Fruit fly (Drosophila melanogaster): ENCODE measurements around the gene mRpL9.

Gene mRpL9

dm6 chr3R:15316326-15316725 lies 14.2 kb upstream of the mRpL9 start, which contains the start of gene CG14866 (continued):
- TF ChIP-seq Blimp-1 (GFP tag; optimal IDR thresholded peaks at IDR 0.05) (peak; percentile 85), nom (GFP tag; optimal IDR thresholded peaks at IDR 0.05) (no peak), CG16815 (GFP tag; optimal IDR thresholded peaks at IDR 0.05) (no peak), CG10543 (GFP tag; optimal IDR thresholded peaks at IDR 0.05) (peak; percentile 14), Trl (optimal IDR thresholded peaks at IDR 0.05) (no peak), Trl (GFP tag; optimal IDR thresholded peaks at IDR 0.05) (no peak), Ssrp (tag; optimal IDR thresholded peaks at IDR 0.05) (no peak), CG33213 (GFP tag; optimal IDR thresholded peaks at IDR 0.05) (no peak), abd-A (tag; optimal IDR thresholded peaks at IDR 0.05) (no peak), CG18619 (GFP tag; optimal IDR thresholded peaks at IDR 0.05) (no peak), grau (tag; optimal IDR thresholded peaks at IDR 0.05) (no peak), jing (GFP tag; optimal IDR thresholded peaks at IDR 0.05) (no peak), stc (GFP tag; IDR thresholded peaks at IDR 0.05) (0 out of 2 replicates have a peak, but pooled peaks have one; percentile 6), HLH3B (GFP tag; IDR thresholded peaks at IDR 0.05) (peak; percentile 8; the same call in 1 of the 2 replicates), CG3726 (GFP tag; IDR thresholded peaks at IDR 0.05) (no peak), CG8359 (GFP tag; optimal IDR thresholded peaks at IDR 0.05; ENCODE audit: borderline replicate concordance) (peak; percentile 95), tin (GFP tag; optimal IDR thresholded peaks at IDR 0.05) (no peak), lab (GFP tag; optimal IDR thresholded peaks at IDR 0.05) (no peak), CG8924 (tag; optimal IDR thresholded peaks at IDR 0.05) (no peak), eyg (GFP tag; optimal IDR thresholded peaks at IDR 0.05) (no peak), Xrp1 (GFP tag; IDR thresholded peaks at IDR 0.05) (no peak), Dad (GFP tag; optimal IDR thresholded peaks at IDR 0.05) (no peak), fd3F (GFP tag; optimal IDR thresholded peaks at IDR 0.05) (no peak), Atf-2 (GFP tag; optimal IDR thresholded peaks at IDR 0.05) (no peak), ci (GFP tag; IDR thresholded peaks at IDR 0.05) (0 out of 3 replicates have a peak, but pooled peaks have one; percentile 15), vvl (GFP tag; IDR thresholded peaks at IDR 0.05) (0 out of 2 replicates have a peak, but pooled peaks have one; percentile 13), CG17186 (GFP tag; optimal IDR thresholded peaks at IDR 0.05) (no peak), inv (GFP tag; IDR thresholded peaks at IDR 0.05; ENCODE audit: partially characterized antibody) (no peak), cad (GFP tag; optimal IDR thresholded peaks at IDR 0.05) (no peak)

dm6 chr3R:15319912-15320746 lies 10.4 kb upstream of the mRpL9 start, which contains the start of the genes CG6276 and CG44040:
TSS of gene CG6276 (minus strand) at chr3R:15320069.
TSS of gene CG44040 (plus strand) at chr3R:15320378.
- TF ChIP-seq CG9609 (GFP tag; optimal IDR thresholded peaks at IDR 0.05) (peak; percentile 32), CG12155 (GFP tag; optimal IDR thresholded peaks at IDR 0.05) (peak; percentile 5), Ptx1 (GFP tag; IDR thresholded peaks at IDR 0.05) (peak; percentile 40; the same call in 1 of the 2 replicates), Xbp1 (GFP tag; optimal IDR thresholded peaks at IDR 0.05) (peak; percentile 35), CG9437 (GFP tag; optimal IDR thresholded peaks at IDR 0.05) (peak; percentile 51), CG1792 (GFP tag; optimal IDR thresholded peaks at IDR 0.05) (peak; percentile 63), CG10147 (GFP tag; optimal IDR thresholded peaks at IDR 0.05) (peak; percentile 32), CG11696 (GFP tag; IDR thresholded peaks at IDR 0.05) (peak; percentile 11; the same call in 1 of the 2 replicates), lola (GFP tag; optimal IDR thresholded peaks at IDR 0.05) (peak in 1 of 3 experiments; percentile 19), otp (GFP tag; IDR thresholded peaks at IDR 0.05) (0 out of 3 replicates have a peak, but pooled peaks have one; percentile 23), CG12219 (GFP tag; optimal IDR thresholded peaks at IDR 0.05) (peak; percentile 22), Dip3 (GFP tag; optimal IDR thresholded peaks at IDR 0.05) (peak; percentile 9), CG12391 (tag; optimal IDR thresholded peaks at IDR 0.05) (peak; percentile 49), D (optimal IDR thresholded peaks at IDR 0.05) (no peak), D (GFP tag; optimal IDR thresholded peaks at IDR 0.05) (peak; percentile 12), CG12659 (GFP tag; optimal IDR thresholded peaks at IDR 0.05) (peak; percentile 37), CG11723 (GFP tag; optimal IDR thresholded peaks at IDR 0.05) (peak; percentile 22), slou (GFP tag; optimal IDR thresholded peaks at IDR 0.05) (no peak), CG14667 (GFP tag; IDR thresholded peaks at IDR 0.05) (no peak), Med (GFP tag) (peak; percentile 94), Xrp1 (GFP tag; IDR thresholded peaks at IDR 0.05) (peak; percentile 52; the same call in 1 of the 2 replicates), CG8944 (GFP tag; optimal IDR thresholded peaks at IDR 0.05) (peak; percentile 13)
